Worm (Caenorhabditis elegans): ENCODE measurements around the gene R07E4.5.

Gene R07E4.5

ce11 chrX:5984581-5985039 lies 31.6 kb upstream of the R07E4.5 start, which contains the start of gene klp-13 (continued):
- no peak for TF ChIP-seq nhr-41 (GFP tag; IDR thresholded peaks at IDR 0.05)
- peak; percentile 84 for TF ChIP-seq mes-2 (tag; optimal IDR thresholded peaks at IDR 0.05; ENCODE audit: poor library complexity, severe bottlenecking)
- no peak for TF ChIP-seq ceh-82 (tag; optimal IDR thresholded peaks at IDR 0.05)
- TF ChIP-seq hlh-11 (tag; optimal IDR thresholded peaks at IDR 0.05) = peak; percentile 90
- TF ChIP-seq lin-38 (GFP tag; IDR thresholded peaks at IDR 0.05) = no peak; the same call in 1 of the 2 replicates
- TF ChIP-seq Y105C5A.15 (GFP tag; IDR thresholded peaks at IDR 0.05) = no peak
- TF ChIP-seq D1046.2 (GFP tag; IDR thresholded peaks at IDR 0.05) = no peak
- TF ChIP-seq dmd-8 (GFP tag; IDR thresholded peaks at IDR 0.05) = no peak
- TF ChIP-seq hmg-1.1 (GFP tag; IDR thresholded peaks at IDR 0.05) = peak; percentile 89
- TF ChIP-seq php-3 (GFP tag; IDR thresholded peaks at IDR 0.05) = no peak
- TF ChIP-seq ama-1 (optimal IDR thresholded peaks at IDR 0.05) = no peak
- TF ChIP-seq spr-1 (tag; optimal IDR thresholded peaks at IDR 0.05) = no peak
- TF ChIP-seq jun-1 (tag; optimal IDR thresholded peaks at IDR 0.05) = peak; percentile 68

ce11 chrX:5983267-5983666 lies 30.3 kb upstream of the R07E4.5 start:
- TF ChIP-seq zip-11 (GFP tag; IDR thresholded peaks at IDR 0.05) (no peak), nhr-48 (tag; optimal IDR thresholded peaks at IDR 0.05) (no peak), ces-1 (GFP tag; optimal IDR thresholded peaks at IDR 0.05) (peak; percentile 87), ctbp-1 (GFP tag; IDR thresholded peaks at IDR 0.05) (peak; percentile 59), dmd-6 (GFP tag; IDR thresholded peaks at IDR 0.05) (peak; percentile 31; the same call in 1 of the 2 replicates), mdl-1 (tag; optimal IDR thresholded peaks at IDR 0.05) (no peak), fkh-10 (GFP tag; optimal IDR thresholded peaks at IDR 0.05) (peak; percentile 85), Y75B8A.6 (GFP tag; IDR thresholded peaks at IDR 0.05) (no peak), ZK546.5 (tag; optimal IDR thresholded peaks at IDR 0.05) (no peak)

ce11 chrX:5982799-5983198 lies 29.8 kb upstream of the R07E4.5 start:
- TF ChIP-seq arid-1 (GFP tag; conservative IDR thresholded peaks at IDR 0.05) (no peak), mdl-1 (tag; optimal IDR thresholded peaks at IDR 0.05) (no peak), lsy-2 (tag; optimal IDR thresholded peaks at IDR 0.05) (peak; percentile 7 to 53), mep-1 (tag; optimal IDR thresholded peaks at IDR 0.05) (peak; percentile 52), ceh-20 (GFP tag; IDR thresholded peaks at IDR 0.05) (peak; percentile 76; the same call in 1 of the 2 replicates), lin-29 (GFP tag; IDR thresholded peaks at IDR 0.05) (no peak), hlh-30 (tag; optimal IDR thresholded peaks at IDR 0.05; ENCODE audit: insufficient read depth) (peak; percentile 63), set-16 (GFP tag; IDR thresholded peaks at IDR 0.05) (peak; percentile 21; the same call in 1 of the 2 replicates), fkh-10 (GFP tag; optimal IDR thresholded peaks at IDR 0.05) (no peak), dmd-6 (GFP tag; IDR thresholded peaks at IDR 0.05) (0 out of 2 replicates have a peak, but pooled peaks have one; percentile 14), ctbp-1 (GFP tag; IDR thresholded peaks at IDR 0.05) (peak; percentile 53), nhr-77 (tag; optimal IDR thresholded peaks at IDR 0.05) (no peak), hmg-1.1 (GFP tag; IDR thresholded peaks at IDR 0.05) (peak; percentile 31; the same call in 1 of the 2 replicates), hlh-11 (tag; optimal IDR thresholded peaks at IDR 0.05) (peak; percentile 50), aha-1 (tag) (peak; percentile 34), ZK546.5 (tag; optimal IDR thresholded peaks at IDR 0.05) (no peak), lin-39 (tag; optimal IDR thresholded peaks at IDR 0.05) (peak; percentile 13), saeg-2 (GFP tag; IDR thresholded peaks at IDR 0.05) (0 out of 2 replicates have a peak, but pooled peaks have one; percentile 33), mes-2 (tag; optimal IDR thresholded peaks at IDR 0.05; ENCODE audit: poor library complexity, severe bottlenecking) (peak; percentile 25), ceh-82 (tag; optimal IDR thresholded peaks at IDR 0.05) (no peak), mxl-3 (GFP tag; optimal IDR thresholded peaks at IDR 0.05) (no peak), unc-62 (GFP tag; optimal IDR thresholded peaks at IDR 0.05 in 1 of 2) (peak in 1 of 2 experiments; percentile 97), unc-62 (tag; optimal IDR thresholded peaks at IDR 0.05) (no peak)

Measured in whole organism, L4 larva.